Worm (Caenorhabditis elegans) whole organism, L2 larva: ENCODE data around the gene sre-34.

Source experiments
- C34F6.9 ChIP-seq: fragments of 150-350 bp; optimal IDR thresholded peaks from 2 replicates; lab custom pipeline; 2014; ENCODE audit warnings: missing biosample characterization, missing genetic modification characterization
- R02D3.7 ChIP-seq: fragments of 150-350 bp; optimal IDR thresholded peaks from 2 replicates; lab custom pipeline; 2014; ENCODE audit warnings: missing biosample characterization, missing genetic modification characterization
- ZK546.5 ChIP-seq: sonication (generic microtip); optimal IDR thresholded peaks from 2 replicates; lab custom pipeline; 2017; ENCODE audit warnings: missing biosample characterization, missing genetic modification characterization
- alr-1 ChIP-seq: fragments of 150-350 bp; optimal IDR thresholded peaks from 2 replicates; lab custom pipeline; 2014; ENCODE audit warnings: missing biosample characterization, missing genetic modification characterization
- aly-2 ChIP-seq: fragments of 150-350 bp; optimal IDR thresholded peaks from 2 replicates; lab custom pipeline; 2014; ENCODE audit warnings: missing biosample characterization, missing genetic modification characterization
- blmp-1 ChIP-seq: sonication (generic microtip); optimal IDR thresholded peaks from 2 replicates; lab custom pipeline; 2017; ENCODE audit warnings: missing genetic modification characterization, mild to moderate bottlenecking, missing compliant biosample characterization, antibody characterized with exemption, moderate library complexity; ENCODE audit not compliant: insufficient read depth
- crh-2 ChIP-seq: sonication (generic microtip); optimal IDR thresholded peaks from 2 replicates; lab custom pipeline; 2017; ENCODE audit warnings: missing biosample characterization, missing genetic modification characterization
- dmd-4 ChIP-seq: sonication (generic microtip); optimal IDR thresholded peaks from 2 replicates; lab custom pipeline; 2017; ENCODE audit warnings: missing biosample characterization, missing genetic modification characterization
- egl-27 ChIP-seq: sonication (generic microtip); optimal IDR thresholded peaks from 3 replicates; lab custom pipeline; 2017; ENCODE audit warnings: missing biosample characterization, missing genetic modification reagents, missing genetic modification characterization
- elt-1 ChIP-seq: fragments of 150-350 bp; optimal IDR thresholded peaks from 2 replicates; lab custom pipeline; 2014; ENCODE audit warnings: missing biosample characterization, missing genetic modification characterization
- elt-3 ChIP-seq: sonication (generic microtip); optimal IDR thresholded peaks from 2 replicates; lab custom pipeline; 2017; ENCODE audit warnings: missing biosample characterization, missing genetic modification characterization
- fos-1 ChIP-seq: fragments of 150-350 bp; optimal IDR thresholded peaks from 2 replicates; lab custom pipeline; 2014; ENCODE audit warnings: missing biosample characterization, missing genetic modification characterization
- gmeb-1 ChIP-seq: fragments of 150-350 bp; optimal IDR thresholded peaks from 2 replicates; lab custom pipeline; 2014; ENCODE audit warnings: missing biosample characterization, missing genetic modification characterization
- lin-11 ChIP-seq: fragments of 150-350 bp; sonication (generic microtip); optimal IDR thresholded peaks from 2 replicates; lab custom pipeline; 2014; ENCODE audit warnings: missing biosample characterization, missing genetic modification characterization, inconsistent platforms, mixed read lengths
- lin-13 ChIP-seq: fragments of 150-350 bp; optimal IDR thresholded peaks from 2 replicates; lab custom pipeline; 2014; ENCODE audit warnings: missing biosample characterization, missing genetic modification reagents, missing genetic modification characterization
- lin-39 ChIP-seq: fragments of 150-350 bp; optimal IDR thresholded peaks from 2 replicates; lab custom pipeline; 2014; ENCODE audit warnings: missing biosample characterization, missing genetic modification reagents, missing genetic modification characterization
- lsy-2 ChIP-seq, 2 experiments: fragments of 150-350 bp in 1 of 2; sonication (generic microtip) in 1 of 2; optimal IDR thresholded peaks; 2 replicates each; lab custom pipeline; 2014 to 2017; ENCODE audit warnings: missing biosample characterization in 2 of 2, missing genetic modification characterization in 2 of 2
- mbf-1 ChIP-seq: sonication (generic microtip); optimal IDR thresholded peaks from 2 replicates; lab custom pipeline; 2017; ENCODE audit warnings: missing biosample characterization, missing genetic modification characterization
- nhr-10 ChIP-seq: sonication (generic microtip); optimal IDR thresholded peaks from 2 replicates; lab custom pipeline; 2017; ENCODE audit warnings: missing biosample characterization, missing genetic modification characterization
- nhr-11 ChIP-seq: fragments of 150-350 bp; optimal IDR thresholded peaks from 2 replicates; lab custom pipeline; 2014; ENCODE audit warnings: missing biosample characterization, missing genetic modification characterization
- nhr-12 ChIP-seq: fragments of 150-350 bp; optimal IDR thresholded peaks from 2 replicates; lab custom pipeline; 2014; ENCODE audit warnings: missing biosample characterization, missing genetic modification characterization
- nhr-129 ChIP-seq: fragments of 150-350 bp; optimal IDR thresholded peaks from 2 replicates; lab custom pipeline; 2014; ENCODE audit warnings: missing biosample characterization, missing genetic modification characterization
- nhr-21 ChIP-seq: fragments of 150-350 bp; optimal IDR thresholded peaks from 2 replicates; lab custom pipeline; 2014; ENCODE audit warnings: missing biosample characterization, missing genetic modification characterization
- nhr-25 ChIP-seq: fragments of 150-350 bp; sonication (generic microtip); optimal IDR thresholded peaks from 3 replicates; lab custom pipeline; 2014; ENCODE audit warnings: missing biosample characterization, missing genetic modification characterization
- nhr-77 ChIP-seq: fragments of 150-350 bp; optimal IDR thresholded peaks from 2 replicates; lab custom pipeline; 2014; ENCODE audit warnings: missing biosample characterization, missing genetic modification characterization
- peb-1 ChIP-seq: fragments of 150-350 bp; optimal IDR thresholded peaks from 2 replicates; lab custom pipeline; 2014; ENCODE audit warnings: missing biosample characterization, missing genetic modification characterization
- sem-4 ChIP-seq: fragments of 150-350 bp; optimal IDR thresholded peaks from 2 replicates; lab custom pipeline; 2014; ENCODE audit warnings: missing biosample characterization, missing genetic modification reagents, missing genetic modification characterization
- skn-1 ChIP-seq: sonication (generic microtip); optimal IDR thresholded peaks from 2 replicates; lab custom pipeline; 2017; ENCODE audit warnings: missing biosample characterization, missing genetic modification characterization
- snpc-4 ChIP-seq: fragments of 150-350 bp; optimal IDR thresholded peaks from 2 replicates; lab custom pipeline; 2014; ENCODE audit warnings: missing biosample characterization, missing genetic modification characterization
- unc-39 ChIP-seq: fragments of 150-350 bp; optimal IDR thresholded peaks from 2 replicates; lab custom pipeline; 2014; ENCODE audit warnings: missing biosample characterization, missing genetic modification characterization
- unc-55 ChIP-seq: fragments of 150-350 bp; sonication (generic microtip); optimal IDR thresholded peaks from 3 replicates; lab custom pipeline; 2014; ENCODE audit warnings: missing biosample characterization, missing genetic modification reagents, missing genetic modification characterization
- unc-62 ChIP-seq: fragments of 150-350 bp; optimal IDR thresholded peaks from 2 replicates; lab custom pipeline; 2014; ENCODE audit warnings: missing biosample characterization, missing genetic modification reagents, missing genetic modification characterization
- zag-1 ChIP-seq: fragments of 150-350 bp; optimal IDR thresholded peaks from 2 replicates; lab custom pipeline; 2014; ENCODE audit warnings: missing biosample characterization, missing genetic modification characterization
- ztf-1 ChIP-seq: fragments of 200-800 bp; sonication (Bioruptor generic); conservative IDR thresholded peaks from 2 replicates; pipeline ENCODE4 v1.3.6; 2022; ENCODE audit warnings: missing genetic modification characterization, missing compliant biosample characterization
- ztf-11 ChIP-seq: sonication (generic microtip); optimal IDR thresholded peaks from 2 replicates; lab custom pipeline; 2017; ENCODE audit warnings: missing biosample characterization, missing genetic modification characterization
- ztf-4 ChIP-seq: fragments of 150-350 bp; optimal IDR thresholded peaks from 2 replicates; lab custom pipeline; 2014; ENCODE audit warnings: missing biosample characterization, missing genetic modification characterization

The sre-34 gene

DNA sequence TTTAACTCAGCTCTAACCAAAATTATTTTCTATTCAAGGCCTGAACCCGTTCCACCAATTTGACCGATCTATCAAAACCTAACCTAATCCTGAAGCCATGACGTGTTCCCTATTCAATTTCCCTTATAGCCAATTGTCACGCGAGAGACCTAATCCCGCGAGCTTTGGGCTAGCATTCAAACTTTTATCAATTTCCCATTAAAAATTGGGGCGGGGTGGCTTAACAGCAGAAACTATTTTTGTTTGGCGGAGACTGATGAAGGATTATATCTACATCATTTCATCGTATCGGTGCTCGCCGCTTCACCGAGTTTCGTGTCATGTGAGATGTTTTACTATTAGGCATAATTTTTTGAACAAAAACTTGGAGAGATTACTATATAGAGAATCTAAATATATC lies 38.9 kb downstream of the sre-34 start:
- TF ChIP-seq nhr-25 (tag; lab: Kevin White, UChicago) (no peak), zag-1 (no peak), lin-39 (tag; lab: Kevin White, UChicago) (no peak), lin-13 (GFP tag; lab: Kevin White, UChicago) (no peak), skn-1 (tag; lab: Kevin White, UChicago) (no peak), unc-62 (no peak), mbf-1 (tag; lab: Kevin White, UChicago) (no peak), nhr-129 (tag; lab: Kevin White, UChicago) (no peak), nhr-12 (tag; lab: Kevin White, UChicago) (no peak), ztf-11 (tag; lab: Kevin White, UChicago) (no peak)
- TF ChIP-seq, all 48 proteins: peak for 0

DNA sequence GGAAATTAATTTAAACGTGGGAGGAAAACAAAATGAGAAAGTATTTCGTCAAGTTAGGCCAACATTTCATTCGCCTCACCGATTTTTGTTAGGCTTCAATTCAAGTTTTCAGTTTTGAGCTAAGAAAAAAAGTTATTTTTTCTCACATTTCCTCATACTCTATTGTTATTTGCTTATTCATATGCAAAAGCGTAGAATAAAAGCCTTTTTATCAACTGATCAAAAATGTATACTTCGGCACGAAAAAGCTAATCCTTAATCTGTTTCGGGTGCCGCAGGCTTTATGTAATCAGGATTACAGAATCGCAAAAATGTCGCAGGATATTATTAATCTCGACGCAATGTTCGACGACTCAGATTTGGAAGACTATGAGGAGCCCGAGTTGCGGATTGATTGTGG lies 40.0 kb downstream of the sre-34 start, which contains the start of gene T21B4.15:
Gene T21B4.15 (plus strand): TSS at position 301 of the 400 bp plus-strand sequence.
- TF ChIP-seq unc-62 (no peak), unc-39 (tag; lab: Kevin White, UChicago) (no peak), nhr-25 (tag; lab: Kevin White, UChicago) (no peak), elt-3 (tag; lab: Kevin White, UChicago) (no peak), ztf-4 (tag; lab: Kevin White, UChicago) (no peak), nhr-21 (tag; lab: Kevin White, UChicago) (no peak), nhr-77 (no peak), lsy-2 (tag; optimal IDR thresholded peaks at IDR 0.05; lab: Kevin White, UChicago) (no peak), elt-1 (tag; lab: Kevin White, UChicago) (no peak), R02D3.7 (no peak), nhr-10 (tag; lab: Kevin White, UChicago) (no peak), ZK546.5 (tag; lab: Kevin White, UChicago) (no peak), dmd-4 (tag; lab: Kevin White, UChicago) (no peak), lin-11 (no peak), aly-2 (tag; lab: Kevin White, UChicago) (no peak)
- TF ChIP-seq, all 48 proteins: peak for 0

DNA sequence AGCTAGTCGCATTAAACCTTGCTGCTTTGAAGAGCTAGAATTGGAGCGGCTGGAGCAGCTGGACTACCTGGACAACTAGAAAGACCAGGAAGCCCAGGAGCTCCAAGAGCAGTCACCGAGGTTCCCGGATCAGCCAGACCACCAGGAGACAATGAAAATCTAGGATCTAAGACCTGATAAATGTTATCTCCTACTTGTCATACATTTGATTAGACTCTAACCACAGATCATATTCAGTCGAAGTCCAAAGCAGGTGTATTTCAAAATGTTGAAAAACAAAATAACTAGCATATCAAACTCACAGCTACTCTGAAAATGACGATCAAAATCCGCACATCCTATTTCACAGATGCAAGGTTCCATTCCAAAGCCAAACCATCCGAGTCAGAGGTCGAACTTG lies 42.0 kb downstream of the sre-34 start, which contains the start of gene srz-6:
Gene srz-6 (plus strand): TSS at position 301 of the 400 bp plus-strand sequence.
- TF ChIP-seq nhr-129 (tag; lab: Kevin White, UChicago) (no peak), lin-13 (GFP tag; lab: Kevin White, UChicago) (no peak), nhr-10 (tag; lab: Kevin White, UChicago) (no peak), elt-1 (tag; lab: Kevin White, UChicago) (no peak), ztf-4 (tag; lab: Kevin White, UChicago) (no peak), peb-1 (tag; lab: Kevin White, UChicago) (no peak), alr-1 (tag; lab: Kevin White, UChicago) (no peak), snpc-4 (tag; lab: Kevin White, UChicago) (no peak), C34F6.9 (no peak), nhr-25 (tag; lab: Kevin White, UChicago) (no peak), ztf-1 (GFP tag; lab: Robert Waterston, UW) (no peak), ztf-11 (tag; lab: Kevin White, UChicago) (no peak), sem-4 (no peak), skn-1 (tag; lab: Kevin White, UChicago) (no peak), aly-2 (tag; lab: Kevin White, UChicago) (no peak), fos-1 (no peak), lsy-2 (tag; optimal IDR thresholded peaks at IDR 0.05; lab: Kevin White, UChicago) (no peak), crh-2 (no peak), unc-55 (GFP tag; lab: Kevin White, UChicago) (no peak), gmeb-1 (tag; lab: Kevin White, UChicago) (no peak)

DNA sequence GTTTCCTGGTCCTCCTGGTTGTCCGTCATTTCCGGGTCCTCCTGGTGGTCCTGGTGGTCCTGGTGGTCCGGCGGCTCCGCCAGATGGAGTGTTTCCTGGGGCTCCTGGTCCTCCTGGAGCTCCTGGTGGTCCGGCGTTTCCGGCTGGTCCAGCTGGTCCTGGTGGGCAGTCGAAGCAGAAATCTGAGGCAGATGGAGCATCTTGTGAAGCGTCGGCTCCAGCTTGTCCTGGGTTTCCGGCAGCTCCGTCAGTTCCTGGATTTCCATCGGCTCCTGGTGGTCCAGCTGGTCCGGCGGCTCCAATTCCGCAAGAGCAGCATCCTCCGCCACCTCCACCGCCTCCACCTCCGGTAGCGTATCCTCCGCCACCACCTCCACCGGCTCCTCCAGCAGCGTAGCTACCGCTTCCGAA lies 44.1 kb downstream of the sre-34 start:
- no peak for TF ChIP-seq ztf-4 (tag; lab: Kevin White, UChicago)
- no peak for TF ChIP-seq mbf-1 (tag; lab: Kevin White, UChicago)
- no peak for TF ChIP-seq nhr-77
- TF ChIP-seq nhr-129 (tag; lab: Kevin White, UChicago): no peak
- TF ChIP-seq nhr-11: no peak
- TF ChIP-seq blmp-1 (tag; lab: Kevin White, UChicago): no peak
- TF ChIP-seq unc-39 (tag; lab: Kevin White, UChicago): no peak
- TF ChIP-seq egl-27 (tag; lab: Kevin White, UChicago): no peak
- TF ChIP-seq fos-1: no peak
- TF ChIP-seq, all 48 proteins: peak for 0
